Fruit fly (Drosophila melanogaster) whole organism, embryonic: ENCODE results near the gene mthl11.

ENCODE experiments used
- Bgb ChIP-seq: fragments of 200-800 bp; sonication (Bioruptor generic); IDR thresholded peaks from 2 replicates; pipeline ENCODE4 v1.3.6; 2022; ENCODE audit warnings: missing biosample characterization, missing genetic modification characterization; ENCODE audit not compliant: partially characterized antibody
- CG10147 ChIP-seq: fragments of 200-800 bp; sonication (Bioruptor generic); optimal IDR thresholded peaks from 2 replicates; lab custom pipeline; 2019; ENCODE audit warnings: missing biosample characterization, mild to moderate bottlenecking, missing genetic modification characterization, moderate library complexity
- CG10274 ChIP-seq: fragments of 200-800 bp; sonication (Bioruptor generic); optimal IDR thresholded peaks from 3 replicates; lab custom pipeline; 2017; ENCODE audit warnings: missing biosample characterization, mild to moderate bottlenecking, missing genetic modification characterization
- CG11085 ChIP-seq: fragments of 200-800 bp; sonication (Bioruptor generic); IDR thresholded peaks from 2 replicates; pipeline ENCODE4 v1.3.6; 2022; ENCODE audit warnings: missing biosample characterization, missing genetic modification characterization
- CG11504 ChIP-seq: fragments of 200-800 bp; sonication (Bioruptor generic); optimal IDR thresholded peaks from 3 replicates; lab custom pipeline; 2019; ENCODE audit warnings: missing biosample characterization, mild to moderate bottlenecking, missing genetic modification characterization, moderate library complexity
- CG12769 ChIP-seq: fragments of 200-800 bp; sonication (Bioruptor generic); optimal IDR thresholded peaks from 2 replicates; lab custom pipeline; 2019; ENCODE audit warnings: missing biosample characterization, mild to moderate bottlenecking, missing genetic modification characterization, moderate library complexity
- CG13424 ChIP-seq: fragments of 200-800 bp; sonication (Bioruptor generic); optimal IDR thresholded peaks from 2 replicates; lab custom pipeline; 2019; ENCODE audit warnings: missing biosample characterization, mild to moderate bottlenecking, missing genetic modification characterization, moderate library complexity
- CG13624 ChIP-seq: fragments of 200-800 bp; sonication (Bioruptor generic); optimal IDR thresholded peaks from 2 replicates; lab custom pipeline; 2016; ENCODE audit warnings: missing biosample characterization, missing genetic modification characterization
- CG15696 ChIP-seq: fragments of 200-800 bp; sonication (Bioruptor generic); optimal IDR thresholded peaks from 2 replicates; lab custom pipeline; 2019; ENCODE audit warnings: missing biosample characterization, mild to moderate bottlenecking, missing genetic modification characterization, moderate library complexity
- CG17328 ChIP-seq: fragments of 200-800 bp; sonication (Bioruptor generic); IDR thresholded peaks from 2 replicates; pipeline ENCODE4 v1.3.6; 2022; ENCODE audit warnings: missing biosample characterization, missing genetic modification characterization
- CG17568 ChIP-seq: fragments of 200-800 bp; sonication (Bioruptor generic); optimal IDR thresholded peaks from 2 replicates; lab custom pipeline; 2018; ENCODE audit warnings: missing biosample characterization, mild to moderate bottlenecking, missing genetic modification characterization, moderate library complexity
- CG1792 ChIP-seq: fragments of 200-800 bp; sonication (Bioruptor generic); optimal IDR thresholded peaks from 2 replicates; lab custom pipeline; 2016; ENCODE audit warnings: missing biosample characterization, missing genetic modification characterization
- CG18619 ChIP-seq: fragments of 200-800 bp; sonication (Bioruptor generic); optimal IDR thresholded peaks from 3 replicates; lab custom pipeline; 2017; ENCODE audit warnings: missing biosample characterization, mild to moderate bottlenecking, missing genetic modification characterization
- CG2120 ChIP-seq: fragments of 200-800 bp; sonication (Bioruptor generic); optimal IDR thresholded peaks from 3 replicates; lab custom pipeline; 2016; ENCODE audit warnings: missing biosample characterization, missing genetic modification characterization
- CG30431 ChIP-seq: fragments of 200-800 bp; sonication (Bioruptor generic); optimal IDR thresholded peaks from 2 replicates; lab custom pipeline; 2017; ENCODE audit warnings: missing biosample characterization, missing genetic modification characterization
- CG34422 ChIP-seq: fragments of 200-800 bp; sonication (Bioruptor generic); IDR thresholded peaks from 3 replicates; pipeline ENCODE4 v1.3.6; 2022; ENCODE audit warnings: missing biosample characterization, missing genetic modification characterization
- CG42726 ChIP-seq: fragments of 200-800 bp; sonication (Bioruptor generic); IDR thresholded peaks from 2 replicates; pipeline ENCODE4 v1.3.6; 2022; ENCODE audit warnings: missing biosample characterization, missing genetic modification characterization; ENCODE audit not compliant: partially characterized antibody
- CG6254 ChIP-seq: fragments of 200-800 bp; sonication (Bioruptor generic); optimal IDR thresholded peaks from 3 replicates; lab custom pipeline; 2017; ENCODE audit warnings: mild to moderate bottlenecking, missing biosample characterization, missing genetic modification reagents, missing genetic modification characterization
- CG6689 ChIP-seq: fragments of 200-800 bp; sonication (Bioruptor generic); IDR thresholded peaks from 2 replicates; pipeline ENCODE4 v1.3.6; 2022; ENCODE audit warnings: missing biosample characterization, missing genetic modification characterization
- CG6854 ChIP-seq: fragments of 200-800 bp; sonication (Bioruptor generic); optimal IDR thresholded peaks from 3 replicates; lab custom pipeline; 2017; ENCODE audit warnings: missing biosample characterization, mild to moderate bottlenecking, missing genetic modification characterization
- CG8765 ChIP-seq: fragments of 200-800 bp; sonication (Bioruptor generic); IDR thresholded peaks from 2 replicates; pipeline ENCODE4 v1.3.6; 2022; ENCODE audit warnings: missing biosample characterization, missing genetic modification characterization
- CoRest ChIP-seq: fragments of 200-800 bp; sonication (Bioruptor generic); optimal IDR thresholded peaks from 3 replicates; lab custom pipeline; 2018; ENCODE audit warnings: missing biosample characterization, mild to moderate bottlenecking, missing genetic modification characterization, moderate library complexity
- CrebB ChIP-seq: fragments of 200-800 bp; sonication (Bioruptor generic); optimal IDR thresholded peaks from 3 replicates; lab custom pipeline; 2018; ENCODE audit warnings: missing biosample characterization, mild to moderate bottlenecking, missing genetic modification characterization
- Doc3 ChIP-seq: fragments of 200-800 bp; sonication (Bioruptor generic); IDR thresholded peaks from 3 replicates; pipeline ENCODE4 v1.3.6; 2022; ENCODE audit warnings: missing biosample characterization, missing genetic modification characterization; ENCODE audit not compliant: partially characterized antibody
- ERR ChIP-seq: fragments of 200-800 bp; sonication (Bioruptor generic); optimal IDR thresholded peaks from 2 replicates; lab custom pipeline; 2016; ENCODE audit warnings: missing biosample characterization, missing genetic modification characterization
- Eip74EF ChIP-seq, 2 experiments: fragments of 200-800 bp in 1 of 2; fragments of >200 bp in 1 of 2; sonication (Bioruptor generic) in 1 of 2; optimal IDR thresholded peaks; 2 replicates each; lab custom pipeline; 2017 to 2019; ENCODE audit warnings: missing biosample characterization in 2 of 2, missing genetic modification characterization in 2 of 2, mild to moderate bottlenecking in 1 of 2, moderate library complexity in 1 of 2
- HLH3B ChIP-seq: fragments of 200-800 bp; sonication (Bioruptor generic); IDR thresholded peaks from 2 replicates; pipeline ENCODE4 v1.3.6; 2022; ENCODE audit warnings: missing biosample characterization, missing genetic modification characterization
- Hmr ChIP-seq: fragments of 200-800 bp; sonication (Bioruptor generic); optimal IDR thresholded peaks from 3 replicates; lab custom pipeline; 2017; ENCODE audit warnings: mild to moderate bottlenecking, missing biosample characterization, missing genetic modification reagents, missing genetic modification characterization
- Hmx ChIP-seq: fragments of 200-800 bp; sonication (Bioruptor generic); optimal IDR thresholded peaks from 2 replicates; lab custom pipeline; 2016; ENCODE audit warnings: missing biosample characterization, missing genetic modification characterization
- Hr3 ChIP-seq: fragments of 200-800 bp; sonication (Bioruptor generic); optimal IDR thresholded peaks from 3 replicates; lab custom pipeline; 2016; ENCODE audit warnings: missing biosample characterization, missing genetic modification characterization
- Max ChIP-seq: fragments of 200-800 bp; sonication (Bioruptor generic); optimal IDR thresholded peaks from 2 replicates; lab custom pipeline; 2016; ENCODE audit warnings: missing biosample characterization, mild to moderate bottlenecking, missing genetic modification characterization
- NC2α ChIP-seq: fragments of 200-800 bp; sonication (Bioruptor generic); optimal IDR thresholded peaks from 2 replicates; lab custom pipeline; 2016; ENCODE audit warnings: missing biosample characterization, missing genetic modification characterization
- Six4 ChIP-seq: fragments of 200-800 bp; sonication (Bioruptor generic); optimal IDR thresholded peaks from 2 replicates; lab custom pipeline; 2016; ENCODE audit warnings: missing biosample characterization, missing genetic modification characterization
- Spps ChIP-seq: fragments of 200-800 bp; sonication (Bioruptor generic); optimal IDR thresholded peaks from 2 replicates; lab custom pipeline; 2018; ENCODE audit warnings: missing biosample characterization, mild to moderate bottlenecking, missing genetic modification characterization
- bab2 ChIP-seq: fragments of 200-800 bp; sonication (Bioruptor generic); optimal IDR thresholded peaks from 2 replicates; lab custom pipeline; 2016; ENCODE audit warnings: missing biosample characterization, missing genetic modification characterization
- bsh ChIP-seq, 2 experiments: fragments of 200-800 bp; sonication (Bioruptor generic); optimal IDR thresholded peaks; 2 replicates each; lab custom pipeline; 2017 to 2018; ENCODE audit warnings: mild to moderate bottlenecking in 2 of 2, missing biosample characterization in 2 of 2, missing genetic modification characterization in 2 of 2, moderate library complexity in 1 of 2
- cad ChIP-seq: fragments of >200 bp; optimal IDR thresholded peaks from 2 replicates; lab custom pipeline; 2017; ENCODE audit warnings: missing biosample characterization, missing genetic modification characterization
- chinmo ChIP-seq: fragments of 200-800 bp; sonication (Bioruptor generic); IDR thresholded peaks from 4 replicates; pipeline ENCODE4 v1.3.6; 2022; ENCODE audit warnings: missing biosample characterization, missing genetic modification characterization; ENCODE audit not compliant: partially characterized antibody
- crc ChIP-seq: fragments of 200-800 bp; sonication (Bioruptor generic); optimal IDR thresholded peaks from 2 replicates; lab custom pipeline; 2016; ENCODE audit warnings: missing biosample characterization, missing genetic modification characterization
- ewg ChIP-seq: fragments of 200-800 bp; sonication (Bioruptor generic); optimal IDR thresholded peaks from 3 replicates; lab custom pipeline; 2017; ENCODE audit warnings: mild to moderate bottlenecking, missing biosample characterization, missing genetic modification reagents, missing genetic modification characterization
- hb ChIP-seq: fragments of 200-800 bp; sonication (Bioruptor generic); IDR thresholded peaks from 3 replicates; pipeline ENCODE4 v1.3.6; 2022; ENCODE audit warnings: missing biosample characterization, missing genetic modification characterization; ENCODE audit not compliant: partially characterized antibody
- mld ChIP-seq: fragments of 200-800 bp; sonication (Bioruptor generic); IDR thresholded peaks from 3 replicates; pipeline ENCODE4 v1.3.6; 2022; ENCODE audit warnings: missing biosample characterization, missing genetic modification characterization; ENCODE audit not compliant: partially characterized antibody
- nerfin-2 ChIP-seq: fragments of 200-800 bp; sonication (Bioruptor generic); IDR thresholded peaks from 2 replicates; pipeline ENCODE4 v1.3.6; 2022; ENCODE audit warnings: missing biosample characterization, missing genetic modification characterization; ENCODE audit not compliant: partially characterized antibody
- pzg ChIP-seq: fragments of 200-800 bp; sonication (Bioruptor generic); optimal IDR thresholded peaks from 3 replicates; lab custom pipeline; 2018; ENCODE audit warnings: missing biosample characterization, mild to moderate bottlenecking, missing genetic modification characterization, moderate library complexity
- ro ChIP-seq: fragments of 200-800 bp; sonication (Bioruptor generic); IDR thresholded peaks from 2 replicates; pipeline ENCODE4 v1.3.6; 2022; ENCODE audit warnings: missing biosample characterization, missing genetic modification characterization
- stwl ChIP-seq: fragments of 200-800 bp; sonication (Bioruptor generic); optimal IDR thresholded peaks from 3 replicates; lab custom pipeline; 2018; ENCODE audit warnings: missing biosample characterization, mild to moderate bottlenecking, missing genetic modification characterization, moderate library complexity
- unc-4 ChIP-seq: fragments of 200-800 bp; sonication (Bioruptor generic); IDR thresholded peaks from 2 replicates; pipeline ENCODE4 v1.3.6; 2022; ENCODE audit warnings: missing biosample characterization, missing genetic modification characterization; ENCODE audit not compliant: partially characterized antibody

The mthl11 gene

DNA sequence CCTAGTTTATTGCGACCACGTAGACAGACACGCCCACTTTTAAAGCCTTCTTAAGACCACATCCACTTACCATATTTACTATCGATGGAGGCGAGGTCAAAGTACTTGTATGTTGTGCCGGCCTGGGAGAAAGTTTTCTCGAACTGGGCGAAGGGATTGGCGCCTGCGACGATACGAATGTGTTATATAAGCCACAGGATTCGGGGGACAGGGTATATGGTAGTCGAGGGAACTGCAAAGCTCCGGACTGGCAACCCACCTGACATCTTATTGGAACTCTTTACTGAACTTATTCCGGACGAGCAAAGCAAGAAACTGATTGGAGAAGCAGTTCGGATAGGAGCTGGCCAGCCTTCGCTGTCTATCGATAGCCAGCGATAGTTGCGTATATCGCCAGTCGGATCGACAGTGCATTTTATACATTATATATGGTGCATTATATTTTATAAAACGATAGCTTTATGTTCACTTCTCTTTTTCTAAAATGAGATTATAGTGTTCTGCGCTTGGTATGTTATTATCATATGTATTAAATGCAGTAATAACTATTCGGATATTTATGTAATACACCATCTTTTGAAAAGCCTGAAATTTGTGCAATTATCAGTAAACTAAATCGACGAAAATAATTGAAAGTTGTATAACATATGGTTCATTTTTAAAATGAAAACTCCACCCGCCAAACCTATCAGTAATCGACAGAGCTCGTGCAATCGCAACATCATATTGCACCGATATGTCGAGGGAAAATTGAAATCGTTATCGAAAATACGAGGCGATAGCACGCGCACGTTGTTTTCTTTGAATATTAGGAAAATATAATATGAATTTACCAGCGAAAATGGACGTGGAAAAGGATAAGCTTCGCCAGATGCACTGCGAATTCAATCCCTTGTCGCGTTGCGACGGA is 12.0 kb downstream of the mthl11 start, which contains the start of the genes Irp-1B and Rrp46 (continued):
- TF ChIP-seq ERR (GFP tag; lab: Kevin White, UChicago) (no peak), CG30431 (GFP tag; lab: Kevin White, UChicago) (no peak), unc-4 (GFP tag; lab: Robert Waterston, UW) (peak; percentile 82), CG15696 (tag; lab: Kevin White, UChicago) (no peak), CG34422 (GFP tag; lab: Robert Waterston, UW) (0 out of 3 replicates have a peak, but pooled peaks have one; percentile 41), bsh (GFP tag; optimal IDR thresholded peaks at IDR 0.05; lab: Kevin White, UChicago) (peak in 1 of 2 experiments; percentile 33), CG2120 (GFP tag; lab: Kevin White, UChicago) (peak; percentile 1), CG11504 (tag; lab: Kevin White, UChicago) (peak; percentile 26), Max (no peak), ewg (GFP tag; lab: Kevin White, UChicago) (no peak), pzg (GFP tag; lab: Kevin White, UChicago) (peak; percentile 44), CG11085 (GFP tag; lab: Robert Waterston, UW) (no peak), CoRest (tag; lab: Kevin White, UChicago) (peak; percentile 15), Six4 (GFP tag; lab: Kevin White, UChicago) (no peak), Hmr (no peak), bab2 (GFP tag; lab: Kevin White, UChicago) (no peak), Eip74EF (GFP tag; optimal IDR thresholded peaks at IDR 0.05; lab: Kevin White, UChicago) (no peak), nerfin-2 (GFP tag; lab: Robert Waterston, UW) (peak; percentile 99), Hr3 (GFP tag; lab: Kevin White, UChicago) (no peak), CG42726 (GFP tag; lab: Robert Waterston, UW) (peak; percentile 69; the same call in 1 of the 2 replicates), chinmo (GFP tag; lab: Robert Waterston, UW) (peak; percentile 97), Bgb (GFP tag; lab: Robert Waterston, UW) (peak; percentile 92), CrebB (tag; lab: Kevin White, UChicago) (no peak), CG18619 (GFP tag; lab: Kevin White, UChicago) (no peak), hb (peak; percentile 98), CG13624 (GFP tag; lab: Kevin White, UChicago) (no peak), Doc3 (GFP tag; lab: Robert Waterston, UW) (peak; percentile 73)

DNA sequence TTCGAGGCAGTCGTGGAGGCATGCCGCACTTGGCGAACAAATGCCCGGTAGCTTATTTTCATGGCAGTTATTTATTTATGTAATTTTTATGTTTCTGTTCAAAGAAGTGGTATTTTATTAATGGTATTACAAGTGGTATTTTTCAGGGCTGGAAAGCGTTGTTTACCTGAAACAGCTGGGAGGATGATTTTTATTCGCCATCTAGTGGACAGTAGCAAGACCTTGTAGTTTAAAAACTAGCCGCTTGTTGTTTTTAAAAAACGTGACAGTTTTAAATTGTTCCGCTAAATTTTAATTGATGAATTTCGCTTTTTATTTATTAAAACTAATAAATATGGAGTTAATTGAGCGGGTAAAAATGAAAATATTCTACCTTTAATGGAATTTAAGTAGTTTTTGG is 15.1 kb downstream of the mthl11 start, which contains the start of gene CG6345:
TSS of gene CG6345 (minus strand) at position 124 of the 400 bp plus-strand sequence.
- peak; percentile 78 for TF ChIP-seq CG10147
- TF ChIP-seq CG6254 (GFP tag; lab: Kevin White, UChicago) = peak; percentile 91
- TF ChIP-seq Spps (tag; lab: Kevin White, UChicago) = peak; percentile 45
- peak; percentile 78 for TF ChIP-seq HLH3B
- no peak for TF ChIP-seq mld (GFP tag; lab: Robert Waterston, UW)
- TF ChIP-seq CG17568 (GFP tag; lab: Kevin White, UChicago) = no peak
- TF ChIP-seq CG12769 = peak; percentile 60
- peak; percentile 78 for TF ChIP-seq CG17328 (GFP tag; lab: Robert Waterston, UW)
- peak; percentile 89 for TF ChIP-seq CG6854
- TF ChIP-seq CG10274 (GFP tag; lab: Kevin White, UChicago) = peak; percentile 55
- no peak for TF ChIP-seq cad (GFP tag; lab: Kevin White, UChicago)
- no peak; the same call in 1 of the 2 replicates for TF ChIP-seq ro
- TF ChIP-seq NC2α = peak; percentile 68
- 0 out of 2 replicates have a peak, but pooled peaks have one; percentile 30 for TF ChIP-seq CG8765 (GFP tag; lab: Robert Waterston, UW)
- TF ChIP-seq stwl (tag; lab: Kevin White, UChicago) = peak; percentile 81
- TF ChIP-seq CG6689 (GFP tag; lab: Robert Waterston, UW) = peak; percentile 65
- TF ChIP-seq Hmx (GFP tag; lab: Kevin White, UChicago) = peak; percentile 14
- TF ChIP-seq CG13424 (tag; lab: Kevin White, UChicago) = peak; percentile 81
- peak; percentile 1 for TF ChIP-seq crc (GFP tag; lab: Kevin White, UChicago)
- TF ChIP-seq CG1792 (GFP tag; lab: Kevin White, UChicago) = peak; percentile 54
